Fruit fly (Drosophila melanogaster) whole organism: ENCODE measurements around the gene mTerf3.

Experiments used
- CG8478 ChIP-seq: fragments of >200 bp; optimal IDR thresholded peaks from 2 replicates; lab custom pipeline; 2018; ENCODE audit warnings: inconsistent platforms
- Dll ChIP-seq: fragments of >200 bp; optimal IDR thresholded peaks from 2 replicates; lab custom pipeline; 2017
- EcR ChIP-seq, 2 experiments: fragments of >200 bp; optimal IDR thresholded peaks; 2 replicates each; lab custom pipeline; 2017; ENCODE audit warnings: missing biosample characterization in 2 of 2, missing genetic modification characterization in 2 of 2, missing genetic modification reagents in 2 of 2
- pan ChIP-seq: fragments of >200 bp; optimal IDR thresholded peaks from 2 replicates; lab custom pipeline; 2017
- psq ChIP-seq: fragments of >200 bp; optimal IDR thresholded peaks from 2 replicates; lab custom pipeline; 2017
- usp ChIP-seq: fragments of >200 bp; optimal IDR thresholded peaks from 2 replicates; lab custom pipeline; 2017; ENCODE audit warnings: missing biosample characterization, missing genetic modification characterization, mixed read lengths

- TF ChIP-seq usp (GFP tag; lab: Kevin White, UChicago) (no peak), psq (lab: Kevin White, UChicago) (no peak), Dll (lab: Kevin White, UChicago) (no peak), CG8478 (lab: Kevin White, UChicago) (no peak), pan (lab: Kevin White, UChicago) (no peak), EcR (GFP tag; optimal IDR thresholded peaks at IDR 0.05; lab: Kevin White, UChicago) (no peak)
These were observed 19.8 kb upstream of the mTerf3 start, which contains the start of gene Rcd2 for dm6 chr3L:20540182-20540974.
